Fruit fly (Drosophila melanogaster) S2 (cell line): ENCODE results near the gene CG43149.

ENCODE experiments used
- CG8478 ChIP-seq: fragments of >200 bp; optimal IDR thresholded peaks from 2 replicates; lab custom pipeline; 2018
- CTCF ChIP-seq, 2 experiments: fragments of >200 bp; optimal IDR thresholded peaks; 2 replicates each; lab custom pipeline; 2018

dm6 chr3L:82929-83328 lies 28.4 kb upstream of the CG43149 start:
- no peak for TF ChIP-seq CG8478 (lab: Kevin White, UChicago)
- no peak for TF ChIP-seq CTCF (optimal IDR thresholded peaks at IDR 0.05; lab: Kevin White, UChicago)
